Fruit fly (Drosophila melanogaster) whole organism, embryonic: Measurements from ENCODE around the gene Jhbp5.

Experiments used
- CG13287 ChIP-seq: fragments of 200-800 bp; sonication (Bioruptor generic); IDR thresholded peaks from 2 replicates; pipeline ENCODE4 v1.3.6; 2022; ENCODE audit warnings: missing biosample characterization, missing genetic modification characterization; ENCODE audit not compliant: partially characterized antibody
- CG5953 ChIP-seq: fragments of 200-800 bp; sonication (Bioruptor generic); IDR thresholded peaks from 2 replicates; pipeline ENCODE4 v1.3.6; 2022; ENCODE audit warnings: missing biosample characterization, missing genetic modification characterization
- CG6175 ChIP-seq: fragments of 200-800 bp; sonication (Bioruptor generic); IDR thresholded peaks from 3 replicates; pipeline ENCODE4 v1.3.6; 2022; ENCODE audit warnings: missing biosample characterization, missing genetic modification characterization
- CG7839 ChIP-seq: fragments of 200-800 bp; sonication (Bioruptor generic); optimal IDR thresholded peaks from 3 replicates; lab custom pipeline; 2018; ENCODE audit warnings: missing biosample characterization, mild to moderate bottlenecking, missing genetic modification characterization, moderate library complexity
- Hand ChIP-seq: fragments of 200-800 bp; sonication (Bioruptor generic); optimal IDR thresholded peaks from 2 replicates; lab custom pipeline; 2017; ENCODE audit warnings: mild to moderate bottlenecking, missing biosample characterization, missing genetic modification reagents, missing genetic modification characterization
- Hr78 ChIP-seq, 2 experiments: fragments of 200-800 bp in 1 of 2; fragments of >200 bp in 1 of 2; sonication (Bioruptor generic) in 1 of 2; optimal IDR thresholded peaks; 2 replicates each; lab custom pipeline; 2017 to 2019; ENCODE audit warnings: missing biosample characterization in 2 of 2, missing genetic modification characterization in 2 of 2, mild to moderate bottlenecking in 1 of 2, moderate library complexity in 1 of 2
- ato ChIP-seq: fragments of 200-800 bp; sonication (Bioruptor generic); IDR thresholded peaks from 2 replicates; pipeline ENCODE4 v1.3.6; 2022; ENCODE audit warnings: missing biosample characterization, missing genetic modification characterization; ENCODE audit not compliant: partially characterized antibody
- crc ChIP-seq: fragments of 200-800 bp; sonication (Bioruptor generic); optimal IDR thresholded peaks from 2 replicates; lab custom pipeline; 2016; ENCODE audit warnings: missing biosample characterization, missing genetic modification characterization
- dan ChIP-seq: fragments of 200-800 bp; sonication (Bioruptor generic); IDR thresholded peaks from 2 replicates; pipeline ENCODE4 v1.3.6; 2022; ENCODE audit warnings: missing biosample characterization, missing genetic modification characterization
- gfzf ChIP-seq: fragments of 200-800 bp; sonication (Bioruptor generic); optimal IDR thresholded peaks from 2 replicates; lab custom pipeline; 2016; ENCODE audit warnings: missing biosample characterization, mild to moderate bottlenecking, missing genetic modification characterization, moderate library complexity
- nau ChIP-seq: fragments of 200-800 bp; sonication (Bioruptor generic); optimal IDR thresholded peaks from 3 replicates; lab custom pipeline; 2017; ENCODE audit warnings: missing biosample characterization, mild to moderate bottlenecking, missing genetic modification characterization, missing genetic modification reagents
- wdn ChIP-seq: fragments of 200-800 bp; sonication (Bioruptor generic); IDR thresholded peaks from 2 replicates; pipeline ENCODE4 v1.3.6; 2022; ENCODE audit warnings: missing biosample characterization, missing genetic modification characterization

dm6 chr3R:16024110-16024509 is 21.8 kb downstream of the Jhbp5 start:
- no peak for TF ChIP-seq dan
- TF ChIP-seq CG13287 (GFP tag; lab: Robert Waterston, UW) = no peak
- TF ChIP-seq gfzf (GFP tag; lab: Kevin White, UChicago) = no peak
- TF ChIP-seq ato (GFP tag; lab: Robert Waterston, UW) = no peak
- no peak for TF ChIP-seq CG7839 (tag; lab: Kevin White, UChicago)
- no peak for TF ChIP-seq nau (GFP tag; lab: Kevin White, UChicago)
- no peak for TF ChIP-seq CG6175
- no peak for TF ChIP-seq crc (GFP tag; lab: Kevin White, UChicago)
- TF ChIP-seq Hand (GFP tag; lab: Kevin White, UChicago) = no peak
- no peak for TF ChIP-seq Hr78 (GFP tag; optimal IDR thresholded peaks at IDR 0.05; lab: Kevin White, UChicago)
- TF ChIP-seq CG5953 (GFP tag; lab: Robert Waterston, UW) = no peak
- no peak for TF ChIP-seq wdn (GFP tag; lab: Robert Waterston, UW)
